Fruit fly (Drosophila melanogaster): ENCODE measurements around the gene mRpL2.
A peak's percentile ranks its signal among the peaks of the same experiment; 100 is the strongest.

The mRpL2 gene

DNA sequence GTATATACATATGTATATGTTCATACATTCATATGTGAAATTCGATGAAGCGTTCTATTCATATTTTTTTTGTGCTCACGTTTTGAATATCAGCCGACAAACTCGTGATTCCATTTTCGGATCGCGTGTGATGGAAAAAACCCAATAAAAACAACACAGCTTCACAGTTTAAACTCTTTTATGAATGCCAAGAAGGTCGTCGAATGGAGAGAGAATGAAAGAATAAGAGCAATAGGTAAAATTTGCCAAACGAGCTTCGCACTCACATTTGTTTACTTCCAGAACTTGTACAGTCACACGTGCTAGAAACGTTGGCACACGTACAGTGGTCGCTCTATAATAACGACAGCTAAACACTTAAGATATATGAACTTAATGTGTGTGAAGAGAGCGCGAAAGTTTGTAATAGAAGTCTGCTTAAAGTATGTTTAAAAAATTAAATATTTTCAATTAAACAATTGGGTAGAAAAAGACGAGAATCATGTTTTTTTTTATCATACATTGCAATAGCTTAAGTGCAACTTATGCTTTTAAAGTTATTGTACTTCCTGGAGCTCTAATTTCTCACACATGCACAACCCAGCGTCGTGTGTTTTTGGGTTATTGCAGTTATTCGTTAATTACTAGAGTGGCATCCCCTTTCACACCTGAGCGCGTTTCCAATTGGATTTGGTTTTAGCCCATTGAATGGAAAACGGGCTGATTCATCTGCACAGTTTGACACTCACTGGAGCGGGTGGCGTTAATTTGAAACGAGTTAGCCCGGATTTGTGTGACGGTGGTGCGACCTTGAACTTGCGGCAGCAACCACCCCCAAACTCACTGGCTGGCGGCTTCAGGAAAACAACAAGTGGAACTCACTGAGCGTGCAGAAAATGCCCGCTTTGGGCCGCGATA, 5.2 kb downstream of the mRpL2 start (continued):
- TF ChIP-seq chif (GFP tag; optimal IDR thresholded peaks at IDR 0.05): no peak
- TF ChIP-seq Sox102F (GFP tag; optimal IDR thresholded peaks at IDR 0.05): no peak
- TF ChIP-seq Meics (GFP tag; optimal IDR thresholded peaks at IDR 0.05): peak; percentile 26
- no peak for TF ChIP-seq jing (GFP tag; optimal IDR thresholded peaks at IDR 0.05)
- no peak for TF ChIP-seq CG14667 (GFP tag; IDR thresholded peaks at IDR 0.05)
- TF ChIP-seq CG17359 (tag; optimal IDR thresholded peaks at IDR 0.05): no peak
- TF ChIP-seq Six4 (GFP tag; optimal IDR thresholded peaks at IDR 0.05): no peak
- TF ChIP-seq Max (GFP tag; optimal IDR thresholded peaks at IDR 0.05): no peak
- no peak for TF ChIP-seq Nf-YA (GFP tag; IDR thresholded peaks at IDR 0.05)
- TF ChIP-seq CG14860 (GFP tag; IDR thresholded peaks at IDR 0.05; ENCODE audit: partially characterized antibody): no peak
- no peak for TF ChIP-seq Oaz (GFP tag; IDR thresholded peaks at IDR 0.05)
- TF ChIP-seq Dbx (GFP tag; IDR thresholded peaks at IDR 0.05): no peak
- no peak for TF ChIP-seq Abd-B (GFP tag; optimal IDR thresholded peaks at IDR 0.05)
- no peak for TF ChIP-seq CG6683 (GFP tag; optimal IDR thresholded peaks at IDR 0.05)
- TF ChIP-seq her (GFP tag; optimal IDR thresholded peaks at IDR 0.05): no peak
- no peak for TF ChIP-seq CG16813 (GFP tag; IDR thresholded peaks at IDR 0.05; ENCODE audit: partially characterized antibody)
- 0 out of 2 replicates have a peak, but pooled peaks have one; percentile 16 for TF ChIP-seq NFAT (GFP tag; IDR thresholded peaks at IDR 0.05)
- TF ChIP-seq CG32767 (GFP tag; IDR thresholded peaks at IDR 0.05): no peak
- no peak for TF ChIP-seq CG5953 (GFP tag; IDR thresholded peaks at IDR 0.05)
- no peak for TF ChIP-seq Hey (tag; optimal IDR thresholded peaks at IDR 0.05)
- TF ChIP-seq CG3065 (GFP tag; optimal IDR thresholded peaks at IDR 0.05): no peak
- TF ChIP-seq hth (optimal IDR thresholded peaks at IDR 0.05): no peak
- no peak for TF ChIP-seq CG2875 (GFP tag; optimal IDR thresholded peaks at IDR 0.05)
- TF ChIP-seq MESR4 (GFP tag; optimal IDR thresholded peaks at IDR 0.05): no peak
- no peak for TF ChIP-seq zen2 (GFP tag; IDR thresholded peaks at IDR 0.05; ENCODE audit: partially characterized antibody)
- TF ChIP-seq CG6175 (GFP tag; IDR thresholded peaks at IDR 0.05): no peak
- TF ChIP-seq Hr3 (GFP tag; optimal IDR thresholded peaks at IDR 0.05): no peak
- no peak for TF ChIP-seq CG34422 (GFP tag; IDR thresholded peaks at IDR 0.05)
- no peak for TF ChIP-seq chn (GFP tag; optimal IDR thresholded peaks at IDR 0.05)
- no peak for TF ChIP-seq ham (GFP tag; IDR thresholded peaks at IDR 0.05)
- TF ChIP-seq Dek (tag; optimal IDR thresholded peaks at IDR 0.05): no peak
- no peak for TF ChIP-seq CG5245 (GFP tag; optimal IDR thresholded peaks at IDR 0.05)
- 0 out of 2 replicates have a peak, but pooled peaks have one; percentile 20 for TF ChIP-seq Taf1 (GFP tag; IDR thresholded peaks at IDR 0.05)
- TF ChIP-seq CG1602 (GFP tag; optimal IDR thresholded peaks at IDR 0.05): no peak
- TF ChIP-seq Ets97D (GFP tag; optimal IDR thresholded peaks at IDR 0.05): no peak
- no peak for TF ChIP-seq CG11456 (GFP tag; IDR thresholded peaks at IDR 0.05)
- no peak for TF ChIP-seq ci (GFP tag; IDR thresholded peaks at IDR 0.05)
- TF ChIP-seq CG4820 (GFP tag; optimal IDR thresholded peaks at IDR 0.05): no peak
- TF ChIP-seq D19B (GFP tag; optimal IDR thresholded peaks at IDR 0.05): no peak
- no peak for TF ChIP-seq CG10274 (GFP tag; optimal IDR thresholded peaks at IDR 0.05)
- no peak for TF ChIP-seq Sry-δ (GFP tag; optimal IDR thresholded peaks at IDR 0.05)
- TF ChIP-seq cad (GFP tag; optimal IDR thresholded peaks at IDR 0.05): peak; percentile 36
- TF ChIP-seq CG8924 (tag; optimal IDR thresholded peaks at IDR 0.05): no peak
- TF ChIP-seq Atf6 (GFP tag; IDR thresholded peaks at IDR 0.05): no peak
- peak; percentile 55 for TF ChIP-seq trem (tag; optimal IDR thresholded peaks at IDR 0.05)
- TF ChIP-seq Bgb (GFP tag; IDR thresholded peaks at IDR 0.05; ENCODE audit: partially characterized antibody): no peak
- TF ChIP-seq CHES-1-like (GFP tag; optimal IDR thresholded peaks at IDR 0.05): no peak
- no peak for TF ChIP-seq fd96Cb (tag; optimal IDR thresholded peaks at IDR 0.05)
- no peak for TF ChIP-seq Antp (GFP tag; optimal IDR thresholded peaks at IDR 0.05)
- TF ChIP-seq CG14441 (GFP tag; IDR thresholded peaks at IDR 0.05): no peak

Measured in whole organism, embryonic.